Fruit fly (Drosophila melanogaster) whole organism, embryonic: ENCODE data around the gene Agxt.

Experiments used
- Antp ChIP-seq: fragments of 200-800 bp; sonication (Bioruptor generic); optimal IDR thresholded peaks from 3 replicates; lab custom pipeline; 2016; ENCODE audit warnings: missing biosample characterization, missing genetic modification characterization
- B-H1 ChIP-seq: fragments of 200-800 bp; sonication (Bioruptor generic); IDR thresholded peaks from 3 replicates; pipeline ENCODE4 v1.3.6; 2022; ENCODE audit warnings: missing biosample characterization, missing genetic modification characterization
- Bteb2 ChIP-seq: fragments of 200-800 bp; sonication (Bioruptor generic); optimal IDR thresholded peaks from 2 replicates; lab custom pipeline; 2016; ENCODE audit warnings: missing biosample characterization, missing genetic modification characterization
- CG11093 ChIP-seq: fragments of 200-800 bp; sonication (Bioruptor generic); IDR thresholded peaks from 3 replicates; pipeline ENCODE4 v1.3.6; 2022; ENCODE audit warnings: missing biosample characterization, missing genetic modification characterization
- CG13287 ChIP-seq: fragments of 200-800 bp; sonication (Bioruptor generic); IDR thresholded peaks from 2 replicates; pipeline ENCODE4 v1.3.6; 2022; ENCODE audit warnings: missing biosample characterization, missing genetic modification characterization; ENCODE audit not compliant: partially characterized antibody
- CG13424 ChIP-seq: fragments of 200-800 bp; sonication (Bioruptor generic); optimal IDR thresholded peaks from 2 replicates; lab custom pipeline; 2019; ENCODE audit warnings: missing biosample characterization, mild to moderate bottlenecking, missing genetic modification characterization, moderate library complexity
- CG13624 ChIP-seq: fragments of 200-800 bp; sonication (Bioruptor generic); optimal IDR thresholded peaks from 2 replicates; lab custom pipeline; 2016; ENCODE audit warnings: missing biosample characterization, missing genetic modification characterization
- CG15514 ChIP-seq: fragments of 200-800 bp; sonication (Bioruptor generic); optimal IDR thresholded peaks from 3 replicates; lab custom pipeline; 2017; ENCODE audit warnings: missing biosample characterization, missing genetic modification characterization, mild to moderate bottlenecking, moderate library complexity, missing genetic modification reagents
- CG15696 ChIP-seq: fragments of 200-800 bp; sonication (Bioruptor generic); optimal IDR thresholded peaks from 2 replicates; lab custom pipeline; 2019; ENCODE audit warnings: missing biosample characterization, mild to moderate bottlenecking, missing genetic modification characterization, moderate library complexity
- CG16813 ChIP-seq: fragments of 200-800 bp; sonication (Bioruptor generic); IDR thresholded peaks from 3 replicates; pipeline ENCODE4 v1.3.6; 2022; ENCODE audit warnings: missing biosample characterization, missing genetic modification characterization; ENCODE audit not compliant: partially characterized antibody
- CG16863 ChIP-seq: fragments of 200-800 bp; sonication (Bioruptor generic); optimal IDR thresholded peaks from 3 replicates; lab custom pipeline; 2016; ENCODE audit warnings: missing biosample characterization, missing genetic modification characterization
- CG18619 ChIP-seq: fragments of 200-800 bp; sonication (Bioruptor generic); optimal IDR thresholded peaks from 3 replicates; lab custom pipeline; 2017; ENCODE audit warnings: missing biosample characterization, mild to moderate bottlenecking, missing genetic modification characterization
- CG18764 ChIP-seq: fragments of 200-800 bp; sonication (Bioruptor generic); optimal IDR thresholded peaks from 3 replicates; lab custom pipeline; 2016; ENCODE audit warnings: missing biosample characterization, missing genetic modification characterization
- CG3726 ChIP-seq: fragments of 200-800 bp; sonication (Bioruptor generic); IDR thresholded peaks from 3 replicates; pipeline ENCODE4, ENCODE4 v1.3.6; 2022; ENCODE audit warnings: missing biosample characterization, missing genetic modification characterization
- CG3847 ChIP-seq: fragments of 200-800 bp; sonication (Bioruptor generic); IDR thresholded peaks from 2 replicates; pipeline ENCODE4 v1.3.6; 2022; ENCODE audit warnings: missing biosample characterization, missing genetic modification characterization
- CG4360 ChIP-seq: fragments of 200-800 bp; sonication (Bioruptor generic); IDR thresholded peaks from 2 replicates; pipeline ENCODE4 v1.3.6; 2022; ENCODE audit warnings: missing biosample characterization, missing genetic modification characterization
- CG6175 ChIP-seq: fragments of 200-800 bp; sonication (Bioruptor generic); IDR thresholded peaks from 3 replicates; pipeline ENCODE4 v1.3.6; 2022; ENCODE audit warnings: missing biosample characterization, missing genetic modification characterization
- CG6854 ChIP-seq: fragments of 200-800 bp; sonication (Bioruptor generic); optimal IDR thresholded peaks from 3 replicates; lab custom pipeline; 2017; ENCODE audit warnings: missing biosample characterization, mild to moderate bottlenecking, missing genetic modification characterization
- CG9609 ChIP-seq: fragments of 200-800 bp; sonication (Bioruptor generic); optimal IDR thresholded peaks from 3 replicates; lab custom pipeline; 2016; ENCODE audit warnings: missing biosample characterization, missing genetic modification characterization
- D19A ChIP-seq: fragments of 200-800 bp; optimal IDR thresholded peaks from 3 replicates; lab custom pipeline; 2019; ENCODE audit warnings: missing biosample characterization, mild to moderate bottlenecking, missing genetic modification characterization, moderate library complexity
- Dip3 ChIP-seq: fragments of 200-800 bp; sonication (Bioruptor generic); optimal IDR thresholded peaks from 3 replicates; lab custom pipeline; 2016; ENCODE audit warnings: missing biosample characterization, missing genetic modification characterization
- E2f1 ChIP-seq: fragments of 200-800 bp; sonication (Bioruptor generic); IDR thresholded peaks from 2 replicates; pipeline ENCODE4 v1.3.6; 2022; ENCODE audit warnings: missing biosample characterization, missing genetic modification characterization
- ERR ChIP-seq: fragments of 200-800 bp; sonication (Bioruptor generic); optimal IDR thresholded peaks from 2 replicates; lab custom pipeline; 2016; ENCODE audit warnings: missing biosample characterization, missing genetic modification characterization
- Fer3 ChIP-seq: fragments of 200-800 bp; sonication (Bioruptor generic); optimal IDR thresholded peaks from 2 replicates; lab custom pipeline; 2018; ENCODE audit warnings: missing biosample characterization, mild to moderate bottlenecking, missing genetic modification characterization, moderate library complexity
- Hmx ChIP-seq: fragments of 200-800 bp; sonication (Bioruptor generic); optimal IDR thresholded peaks from 2 replicates; lab custom pipeline; 2016; ENCODE audit warnings: missing biosample characterization, missing genetic modification characterization
- MBD-R2 ChIP-seq: fragments of 200-800 bp; sonication (Bioruptor generic); IDR thresholded peaks from 2 replicates; pipeline ENCODE4 v1.3.6; 2022; ENCODE audit warnings: missing biosample characterization, missing genetic modification characterization
- Mad ChIP-seq: fragments of 200-800 bp; sonication (Bioruptor generic); optimal IDR thresholded peaks from 2 replicates; lab custom pipeline; 2016; ENCODE audit warnings: missing biosample characterization, missing genetic modification characterization
- Opbp ChIP-seq: fragments of 200-800 bp; sonication (Bioruptor generic); IDR thresholded peaks from 3 replicates; pipeline ENCODE4 v1.3.6; 2022; ENCODE audit warnings: missing biosample characterization, missing genetic modification characterization; ENCODE audit not compliant: partially characterized antibody
- Spps ChIP-seq: fragments of 200-800 bp; sonication (Bioruptor generic); optimal IDR thresholded peaks from 2 replicates; lab custom pipeline; 2018; ENCODE audit warnings: missing biosample characterization, mild to moderate bottlenecking, missing genetic modification characterization
- Taf1 ChIP-seq: fragments of 200-800 bp; sonication (Bioruptor generic); IDR thresholded peaks from 2 replicates; pipeline ENCODE4 v1.3.6; 2022; ENCODE audit warnings: missing biosample characterization, missing genetic modification characterization
- Xbp1 ChIP-seq: fragments of 200-800 bp; sonication (Bioruptor generic); optimal IDR thresholded peaks from 3 replicates; lab custom pipeline; 2016; ENCODE audit warnings: missing biosample characterization, mild to moderate bottlenecking, missing genetic modification characterization
- az2 ChIP-seq: fragments of 200-800 bp; sonication (Bioruptor generic); optimal IDR thresholded peaks from 3 replicates; lab custom pipeline; 2016; ENCODE audit warnings: missing biosample characterization, missing genetic modification characterization
- caup ChIP-seq: fragments of 200-800 bp; sonication (Bioruptor generic); optimal IDR thresholded peaks from 3 replicates; lab custom pipeline; 2017; ENCODE audit warnings: missing biosample characterization, mild to moderate bottlenecking, missing genetic modification characterization, moderate library complexity; ENCODE audit not compliant: severe bottlenecking
- chm ChIP-seq: fragments of 200-800 bp; sonication (Bioruptor generic); IDR thresholded peaks from 2 replicates; pipeline ENCODE4 v1.3.6; 2022; ENCODE audit warnings: missing biosample characterization, missing genetic modification characterization
- cwo ChIP-seq: fragments of 200-800 bp; sonication (Bioruptor generic); optimal IDR thresholded peaks from 3 replicates; lab custom pipeline; 2017; ENCODE audit warnings: missing biosample characterization, missing genetic modification characterization, mild to moderate bottlenecking, moderate library complexity, missing genetic modification reagents
- dan ChIP-seq: fragments of 200-800 bp; sonication (Bioruptor generic); IDR thresholded peaks from 2 replicates; pipeline ENCODE4 v1.3.6; 2022; ENCODE audit warnings: missing biosample characterization, missing genetic modification characterization
- gcm ChIP-seq: fragments of 200-800 bp; sonication (Bioruptor generic); optimal IDR thresholded peaks from 2 replicates; lab custom pipeline; 2019; ENCODE audit warnings: missing biosample characterization, mild to moderate bottlenecking, missing genetic modification characterization, moderate library complexity
- hbn ChIP-seq: fragments of 200-800 bp; sonication (Bioruptor generic); IDR thresholded peaks from 2 replicates; pipeline ENCODE4 v1.3.6; 2022; ENCODE audit warnings: missing biosample characterization, missing genetic modification characterization; ENCODE audit not compliant: partially characterized antibody
- lov ChIP-seq, 2 experiments: fragments of 200-800 bp in 1 of 2; fragments of >200 bp in 1 of 2; sonication (Bioruptor generic) in 1 of 2; IDR thresholded peaks in 1 of 2; optimal IDR thresholded peaks in 1 of 2; 2 replicates in 1 of 2; 3 replicates in 1 of 2; pipeline versions ENCODE4 v1.3.6 to Lab custom; 2017 to 2022; ENCODE audit warnings: missing biosample characterization in 1 of 2, missing genetic modification characterization in 1 of 2
- maf-S ChIP-seq: fragments of 200-800 bp; sonication (Bioruptor generic); optimal IDR thresholded peaks from 2 replicates; lab custom pipeline; 2016; ENCODE audit warnings: missing biosample characterization, missing genetic modification characterization
- nau ChIP-seq: fragments of 200-800 bp; sonication (Bioruptor generic); optimal IDR thresholded peaks from 3 replicates; lab custom pipeline; 2017; ENCODE audit warnings: missing biosample characterization, mild to moderate bottlenecking, missing genetic modification characterization, missing genetic modification reagents
- nom ChIP-seq: fragments of 200-800 bp; sonication (Bioruptor generic); optimal IDR thresholded peaks from 2 replicates; lab custom pipeline; 2017; ENCODE audit warnings: missing biosample characterization, missing genetic modification characterization, mild to moderate bottlenecking, moderate library complexity, missing genetic modification reagents
- pros ChIP-seq: fragments of 200-800 bp; sonication (Bioruptor generic); optimal IDR thresholded peaks from 3 replicates; lab custom pipeline; 2019; ENCODE audit warnings: missing biosample characterization, mild to moderate bottlenecking, missing genetic modification characterization, moderate library complexity
- repo ChIP-seq: fragments of 200-800 bp; sonication (Bioruptor generic); optimal IDR thresholded peaks from 2 replicates; lab custom pipeline; 2016; ENCODE audit warnings: missing biosample characterization, missing genetic modification characterization
- sens ChIP-seq: fragments of 200-800 bp; sonication (Bioruptor generic); peaks from one replicate; lab custom pipeline; 2016; ENCODE audit warnings: missing biosample characterization, missing genetic modification characterization
- slou ChIP-seq: fragments of 200-800 bp; sonication (Bioruptor generic); optimal IDR thresholded peaks from 3 replicates; lab custom pipeline; 2016; ENCODE audit warnings: missing biosample characterization, missing genetic modification characterization
- so ChIP-seq: fragments of 200-800 bp; sonication (Bioruptor generic); IDR thresholded peaks from 3 replicates; pipeline ENCODE4 v1.3.6; 2022; ENCODE audit warnings: missing biosample characterization, missing genetic modification characterization
- sqz ChIP-seq: fragments of 200-800 bp; sonication (Bioruptor generic); optimal IDR thresholded peaks from 3 replicates; lab custom pipeline; 2018; ENCODE audit warnings: missing biosample characterization, mild to moderate bottlenecking, missing genetic modification characterization
- unpg ChIP-seq: fragments of 200-800 bp; sonication (Bioruptor generic); optimal IDR thresholded peaks from 3 replicates; lab custom pipeline; 2018; ENCODE audit warnings: missing biosample characterization, mild to moderate bottlenecking, missing genetic modification characterization, moderate library complexity
- zfh2 ChIP-seq: fragments of 200-800 bp; sonication (Bioruptor generic); optimal IDR thresholded peaks from 2 replicates; lab custom pipeline; 2016; ENCODE audit warnings: missing biosample characterization, missing genetic modification characterization

Agxt gene

DNA sequence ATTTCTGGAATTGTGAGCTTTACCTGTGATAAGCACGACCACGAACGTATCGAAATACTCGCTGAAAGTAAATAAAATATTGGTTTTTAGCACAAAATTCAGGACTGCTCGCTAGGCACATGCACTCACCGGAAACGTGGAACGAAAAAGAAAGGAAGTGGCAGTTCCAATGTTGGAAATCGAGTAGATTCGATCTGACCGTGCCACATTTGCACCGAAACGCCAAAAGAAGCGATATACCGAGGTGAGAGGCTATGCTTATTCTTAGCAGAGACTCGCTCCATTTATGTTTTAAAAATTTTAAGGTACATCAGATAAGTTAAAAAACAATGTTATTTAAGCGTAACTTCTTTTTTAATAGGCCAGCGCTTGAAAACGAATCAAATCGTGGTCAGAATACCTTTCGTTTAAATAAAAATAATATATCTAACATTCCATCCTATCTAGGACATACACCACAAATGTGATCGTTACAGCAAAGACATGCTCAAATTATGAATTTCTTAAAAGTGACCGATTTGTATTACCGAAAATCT, 4.4 kb downstream of the Agxt start, which contains the start of gene RpL7A (continued):
- TF ChIP-seq so (peak; percentile 58; the same call in 1 of the 3 replicates), CG3847 (GFP tag; lab: Robert Waterston, UW) (peak; percentile 48), Dip3 (GFP tag; lab: Kevin White, UChicago) (peak; percentile 27), pros (GFP tag; lab: Kevin White, UChicago) (no peak), CG16863 (GFP tag; lab: Kevin White, UChicago) (no peak), CG13287 (GFP tag; lab: Robert Waterston, UW) (no peak), maf-S (GFP tag; lab: Kevin White, UChicago) (no peak), sqz (peak; percentile 72), dan (GFP tag; lab: Robert Waterston, UW) (no peak), gcm (GFP tag; lab: Kevin White, UChicago) (peak; percentile 45), chm (peak; percentile 88), CG13624 (GFP tag; lab: Kevin White, UChicago) (peak; percentile 25), CG11093 (no peak), B-H1 (GFP tag; lab: Robert Waterston, UW) (peak; percentile 27; the same call in 1 of the 3 replicates), E2f1 (GFP tag; lab: Robert Waterston, UW) (peak; percentile 46; the same call in 1 of the 2 replicates), az2 (GFP tag; lab: Kevin White, UChicago) (no peak), CG16813 (GFP tag; lab: Robert Waterston, UW) (no peak), cwo (peak; percentile 16), unpg (peak; percentile 62), zfh2 (GFP tag; lab: Kevin White, UChicago) (peak; percentile 17), nau (GFP tag; lab: Kevin White, UChicago) (peak; percentile 57), Antp (peak; percentile 19), Xbp1 (peak; percentile 53), caup (GFP tag; lab: Kevin White, UChicago) (peak; percentile 87), CG18619 (GFP tag; lab: Kevin White, UChicago) (peak; percentile 77), hbn (GFP tag; lab: Robert Waterston, UW) (no peak), Fer3 (peak; percentile 61), Taf1 (GFP tag; lab: Robert Waterston, UW) (no peak; the same call in 1 of the 2 replicates), sens (GFP tag; lab: Kevin White, UChicago) (peak; percentile 79), CG15514 (GFP tag; lab: Kevin White, UChicago) (peak; percentile 82), Hmx (no peak), CG6854 (GFP tag; lab: Kevin White, UChicago) (peak; percentile 45), CG13424 (no peak), CG3726 (no peak), Opbp (GFP tag; lab: Robert Waterston, UW) (no peak), slou (GFP tag; lab: Kevin White, UChicago) (no peak), repo (peak; percentile 51), lov (optimal IDR thresholded peaks at IDR 0.05; lab: Kevin White, UChicago) (no peak), lov (GFP tag; IDR thresholded peaks at IDR 0.05; lab: Robert Waterston, UW) (peak; percentile 86), ERR (GFP tag; lab: Kevin White, UChicago) (no peak), Bteb2 (GFP tag; lab: Kevin White, UChicago) (no peak), Mad (GFP tag; lab: Kevin White, UChicago) (peak; percentile 48), CG18764 (GFP tag; lab: Kevin White, UChicago) (peak; percentile 31), CG9609 (GFP tag; lab: Kevin White, UChicago) (peak; percentile 42), nom (GFP tag; lab: Kevin White, UChicago) (peak; percentile 87), CG6175 (GFP tag; lab: Robert Waterston, UW) (peak; percentile 54; the same call in 1 of the 3 replicates), D19A (tag; lab: Kevin White, UChicago) (no peak), Spps (peak; percentile 27), CG15696 (tag; lab: Kevin White, UChicago) (no peak), MBD-R2 (no peak), CG4360 (GFP tag; lab: Robert Waterston, UW) (peak; percentile 19; the same call in 1 of the 2 replicates)
